Worm (Caenorhabditis elegans) whole organism, young adult: ENCODE measurements around the gene C03B1.10.

ENCODE experiments used
- B0019.2 ChIP-seq: fragments of 200-800 bp; sonication (Bioruptor generic); conservative IDR thresholded peaks from 2 replicates; pipeline ENCODE4 v1.3.6; 2022; ENCODE audit warnings: missing genetic modification reagents, missing genetic modification characterization, missing compliant biosample characterization
- B0035.1 ChIP-seq: sonication (generic microtip); optimal IDR thresholded peaks from 2 replicates; lab custom pipeline; 2016; ENCODE audit warnings: missing genetic modification characterization, mild to moderate bottlenecking, missing compliant biosample characterization, missing genotype, missing genetic modification reagents
- C06A6.2 ChIP-seq: fragments of 200-800 bp; sonication (Bioruptor generic); conservative IDR thresholded peaks from 2 replicates; pipeline ENCODE4 v1.3.6; 2022; ENCODE audit warnings: missing genetic modification characterization, missing compliant biosample characterization
- F10E7.11 ChIP-seq: sonication (generic microtip); optimal IDR thresholded peaks from 2 replicates; lab custom pipeline; 2017; ENCODE audit warnings: mild to moderate bottlenecking, missing genetic modification characterization, moderate library complexity, missing compliant biosample characterization
- F33H1.4 ChIP-seq: fragments of 200-800 bp; sonication (Bioruptor generic); IDR thresholded peaks from 2 replicates; pipeline ENCODE4 v1.3.6; 2022; ENCODE audit warnings: missing genetic modification reagents, missing genetic modification characterization, missing compliant biosample characterization
- K11D2.4 ChIP-seq: fragments of 200-800 bp; sonication (Bioruptor generic); IDR thresholded peaks from 2 replicates; pipeline ENCODE4 v1.3.6; 2022; ENCODE audit warnings: missing genetic modification reagents, missing genetic modification characterization, missing compliant biosample characterization
- T07F8.4 ChIP-seq: sonication (generic microtip); optimal IDR thresholded peaks from 2 replicates; lab custom pipeline; 2016; ENCODE audit warnings: mild to moderate bottlenecking, missing genetic modification characterization, moderate library complexity, missing compliant biosample characterization
- Y67H2A.10 ChIP-seq: fragments of 200-800 bp; sonication (Bioruptor generic); conservative IDR thresholded peaks from 2 replicates; pipeline ENCODE4 v1.3.6; 2022; ENCODE audit warnings: missing genetic modification reagents, missing genetic modification characterization, missing compliant biosample characterization
- akir-1 ChIP-seq: fragments of 200-800 bp; sonication (Bioruptor generic); optimal IDR thresholded peaks from 2 replicates; lab custom pipeline; 2018; ENCODE audit warnings: mild to moderate bottlenecking, missing genetic modification characterization, moderate library complexity, missing compliant biosample characterization
- atf-7 ChIP-seq: sonication (generic microtip); optimal IDR thresholded peaks from 2 replicates; lab custom pipeline; 2017; ENCODE audit warnings: mild to moderate bottlenecking, missing genetic modification characterization, missing compliant biosample characterization
- attf-5 ChIP-seq: fragments of 200-800 bp; sonication (Bioruptor generic); optimal IDR thresholded peaks from 2 replicates; lab custom pipeline; 2018; ENCODE audit warnings: mild to moderate bottlenecking, missing genetic modification characterization, missing compliant biosample characterization
- attf-6 ChIP-seq: fragments of 200-800 bp; sonication (Bioruptor generic); IDR thresholded peaks from 2 replicates; pipeline ENCODE4 v1.3.6; 2022; ENCODE audit warnings: missing genetic modification reagents, missing genetic modification characterization, missing compliant biosample characterization
- bed-1 ChIP-seq: fragments of 200-800 bp; sonication (Bioruptor generic); IDR thresholded peaks from 2 replicates; pipeline ENCODE4 v1.3.6; 2022; ENCODE audit warnings: missing genetic modification reagents, missing genetic modification characterization, missing compliant biosample characterization
- ceh-100 ChIP-seq: fragments of 200-800 bp; sonication (Bioruptor generic); IDR thresholded peaks from 2 replicates; pipeline ENCODE4 v1.3.6; 2022; ENCODE audit warnings: missing genetic modification reagents, missing genetic modification characterization, missing compliant biosample characterization
- ceh-58 ChIP-seq: fragments of 200-800 bp; sonication (Bioruptor generic); IDR thresholded peaks from 2 replicates; pipeline ENCODE4 v1.3.6; 2022; ENCODE audit warnings: missing genetic modification characterization, missing compliant biosample characterization
- chd-7 ChIP-seq: sonication (generic microtip); optimal IDR thresholded peaks from 2 replicates; lab custom pipeline; 2016; ENCODE audit warnings: mild to moderate bottlenecking, missing genetic modification characterization, moderate library complexity, missing compliant biosample characterization
- die-1 ChIP-seq: sonication (generic microtip); optimal IDR thresholded peaks from 2 replicates; lab custom pipeline; 2016; ENCODE audit warnings: missing genotype, mild to moderate bottlenecking, missing genetic modification characterization, missing compliant biosample characterization
- ekl-4 ChIP-seq: fragments of 200-800 bp; sonication (Bioruptor generic); IDR thresholded peaks from 2 replicates; pipeline ENCODE4 v1.3.6; 2022; ENCODE audit warnings: missing genetic modification reagents, missing genetic modification characterization, missing compliant biosample characterization
- fkh-3 ChIP-seq: sonication (generic microtip); optimal IDR thresholded peaks from 2 replicates; lab custom pipeline; 2016; ENCODE audit warnings: mild to moderate bottlenecking, missing genetic modification characterization, missing compliant biosample characterization
- him-1 ChIP-seq: sonication (generic microtip); optimal IDR thresholded peaks from 2 replicates; lab custom pipeline; 2016; ENCODE audit warnings: missing genotype, missing genetic modification reagents, missing genetic modification characterization, missing compliant biosample characterization
- hlh-12 ChIP-seq: sonication (generic microtip); optimal IDR thresholded peaks from 2 replicates; lab custom pipeline; 2016; ENCODE audit warnings: missing genetic modification characterization, missing compliant biosample characterization
- hmg-20 ChIP-seq: fragments of 200-800 bp; sonication (Bioruptor generic); IDR thresholded peaks from 2 replicates; pipeline ENCODE4 v1.3.6; 2022; ENCODE audit warnings: missing genetic modification reagents, missing genetic modification characterization, missing compliant biosample characterization
- hrde-1 ChIP-seq: sonication (generic microtip); optimal IDR thresholded peaks from 2 replicates; lab custom pipeline; 2016; ENCODE audit warnings: missing genetic modification characterization, mild to moderate bottlenecking, missing compliant biosample characterization, moderate library complexity, missing genotype, missing genetic modification reagents, borderline replicate concordance
- lag-1 ChIP-seq: fragments of 200-800 bp; sonication (Bioruptor generic); IDR thresholded peaks from 2 replicates; pipeline ENCODE4 v1.3.6; 2022; ENCODE audit warnings: missing genetic modification reagents, missing genetic modification characterization, missing compliant biosample characterization
- let-526 ChIP-seq: fragments of 200-800 bp; sonication (Bioruptor generic); IDR thresholded peaks from 2 replicates; pipeline ENCODE4 v1.3.6; 2022; ENCODE audit warnings: missing genetic modification reagents, missing genetic modification characterization, missing compliant biosample characterization
- let-607 ChIP-seq, 2 experiments: fragments of 200-800 bp in 1 of 2; sonication (Bioruptor generic) in 1 of 2; sonication (generic microtip) in 1 of 2; optimal IDR thresholded peaks; 2 replicates each; lab custom pipeline; 2016 to 2018; ENCODE audit warnings: mild to moderate bottlenecking in 2 of 2, missing compliant biosample characterization in 2 of 2, missing genetic modification characterization in 2 of 2, moderate library complexity in 2 of 2, missing genotype in 1 of 2
- lsl-1 ChIP-seq: fragments of 200-800 bp; sonication (Bioruptor generic); optimal IDR thresholded peaks from 2 replicates; lab custom pipeline; 2018; ENCODE audit warnings: mild to moderate bottlenecking, missing genetic modification characterization, moderate library complexity, missing compliant biosample characterization
- lsy-27 ChIP-seq: sonication (generic microtip); optimal IDR thresholded peaks from 2 replicates; lab custom pipeline; 2017; ENCODE audit warnings: missing genetic modification characterization, mild to moderate bottlenecking, missing compliant biosample characterization, antibody characterized with exemption, missing genotype, borderline replicate concordance; ENCODE audit not compliant: insufficient read depth
- mes-4 ChIP-seq: sonication (generic microtip); optimal IDR thresholded peaks from 2 replicates; lab custom pipeline; 2016; ENCODE audit warnings: missing genotype, missing genetic modification characterization, missing compliant biosample characterization
- mxl-1 ChIP-seq: sonication (generic microtip); optimal IDR thresholded peaks from 2 replicates; lab custom pipeline; 2016; ENCODE audit warnings: missing genetic modification characterization, missing compliant biosample characterization
- nfya-2 ChIP-seq: fragments of 200-800 bp; sonication (Bioruptor generic); IDR thresholded peaks from 2 replicates; pipeline ENCODE4 v1.3.6; 2022; ENCODE audit warnings: missing genetic modification reagents, missing genetic modification characterization, missing compliant biosample characterization
- nfyb-1 ChIP-seq: fragments of 200-800 bp; sonication (Bioruptor generic); IDR thresholded peaks from 2 replicates; pipeline ENCODE4 v1.3.6; 2022; ENCODE audit warnings: missing genetic modification reagents, missing genetic modification characterization, missing compliant biosample characterization
- nhr-120 ChIP-seq: fragments of 200-800 bp; sonication (Bioruptor generic); IDR thresholded peaks from 2 replicates; pipeline ENCODE4 v1.3.6; 2022; ENCODE audit warnings: missing genetic modification characterization, missing compliant biosample characterization
- nhr-90 ChIP-seq: sonication (generic microtip); optimal IDR thresholded peaks from 2 replicates; lab custom pipeline; 2016; ENCODE audit warnings: missing genotype, mild to moderate bottlenecking, missing genetic modification characterization, missing compliant biosample characterization
- rcor-1 ChIP-seq: fragments of 200-800 bp; sonication (Bioruptor generic); IDR thresholded peaks from 2 replicates; pipeline ENCODE4 v1.3.6; 2022; ENCODE audit warnings: missing genetic modification reagents, missing genetic modification characterization, missing compliant biosample characterization
- rpc-1 ChIP-seq, 2 experiments: fragments of 150-350 bp in 1 of 2; sonication (generic microtip) in 1 of 2; optimal IDR thresholded peaks; 2 replicates each; lab custom pipeline; 2014 to 2018; ENCODE audit warnings: missing biosample characterization in 1 of 2, missing genetic modification characterization in 1 of 2, missing genetic modification reagents in 1 of 2, missing genotype in 1 of 2
- snpc-4 ChIP-seq, 5 experiments: fragments of 150-350 bp in 1 of 5; sonication (generic microtip) in 4 of 5; optimal IDR thresholded peaks; 2 replicates each; lab custom pipeline; 2014 to 2018; ENCODE audit warnings: missing genetic modification characterization in 5 of 5, missing biosample characterization in 3 of 5, antibody characterized with exemption in 2 of 5, mild to moderate bottlenecking in 2 of 5, missing compliant biosample characterization in 2 of 5, missing genotype in 2 of 5, moderate library complexity in 2 of 5, missing genetic modification reagents in 1 of 5
- sptf-2 ChIP-seq: fragments of 200-800 bp; sonication (Bioruptor generic); optimal IDR thresholded peaks from 2 replicates; lab custom pipeline; 2018; ENCODE audit warnings: mild to moderate bottlenecking, missing genetic modification characterization, missing compliant biosample characterization
- tlf-1 ChIP-seq: fragments of 200-800 bp; sonication (Bioruptor generic); optimal IDR thresholded peaks from 2 replicates; lab custom pipeline; 2018; ENCODE audit warnings: mild to moderate bottlenecking, missing genetic modification characterization, missing compliant biosample characterization
- zim-3 ChIP-seq: sonication (generic microtip); optimal IDR thresholded peaks from 2 replicates; lab custom pipeline; 2017; ENCODE audit warnings: mild to moderate bottlenecking, missing genetic modification characterization, moderate library complexity, missing compliant biosample characterization
- ztf-26 ChIP-seq: sonication (generic microtip); optimal IDR thresholded peaks from 2 replicates; lab custom pipeline; 2017; ENCODE audit warnings: missing genetic modification characterization, missing compliant biosample characterization
- ztf-28 ChIP-seq: fragments of 200-800 bp; sonication (Bioruptor generic); IDR thresholded peaks from 2 replicates; pipeline ENCODE4 v1.3.6; 2022; ENCODE audit warnings: missing genetic modification reagents, missing genetic modification characterization, missing compliant biosample characterization
- ztf-3 ChIP-seq: fragments of 200-800 bp; sonication (Bioruptor generic); optimal IDR thresholded peaks from 2 replicates; lab custom pipeline; 2018; ENCODE audit warnings: mild to moderate bottlenecking, missing genetic modification characterization, missing compliant biosample characterization
- ztf-6 ChIP-seq: fragments of 200-800 bp; sonication (Bioruptor generic); IDR thresholded peaks from 2 replicates; pipeline ENCODE4 v1.3.6; 2022; ENCODE audit warnings: missing genetic modification reagents, missing genetic modification characterization, missing compliant biosample characterization

Gene C03B1.10

ce11 chrX:6371192-6372116, 13.8 kb upstream of the C03B1.10 start (continued):
- TF ChIP-seq attf-6 (GFP tag; lab: Robert Waterston, UW) (no peak), lsl-1 (GFP tag; lab: Kevin White, UChicago) (no peak), nhr-120 (GFP tag; lab: Robert Waterston, UW) (0 out of 2 replicates have a peak, but pooled peaks have one; percentile 65), F10E7.11 (tag; lab: Kevin White, UChicago) (peak; percentile 26), T07F8.4 (tag; lab: Kevin White, UChicago) (peak; percentile 61), ztf-26 (peak; percentile 57), snpc-4 (GFP tag; optimal IDR thresholded peaks at IDR 0.05; lab: Kevin White, UChicago) (peak; percentile 48), snpc-4 (tag; optimal IDR thresholded peaks at IDR 0.05; lab: Kevin White, UChicago) (peak in 3 of 4 experiments; percentile 7 to 71 (median 49)), mxl-1 (peak; percentile 56), hlh-12 (tag; lab: Kevin White, UChicago) (peak; percentile 41), F33H1.4 (GFP tag; lab: Robert Waterston, UW) (no peak), zim-3 (peak; percentile 69), let-526 (peak; percentile 53; the same call in 1 of the 2 replicates), akir-1 (GFP tag; lab: Kevin White, UChicago) (peak; percentile 9), ztf-3 (GFP tag; lab: Kevin White, UChicago) (peak; percentile 32), rcor-1 (GFP tag; lab: Robert Waterston, UW) (peak; percentile 53), lsy-27 (peak; percentile 13), tlf-1 (no peak), atf-7 (peak; percentile 10), fkh-3 (tag; lab: Kevin White, UChicago) (peak; percentile 36), hrde-1 (tag; lab: Kevin White, UChicago) (no peak), attf-5 (peak; percentile 42), B0019.2 (no peak), nhr-90 (tag; lab: Kevin White, UChicago) (peak; percentile 81), sptf-2 (peak; percentile 41), die-1 (peak; percentile 80), him-1 (tag; lab: Kevin White, UChicago) (peak; percentile 93), mes-4 (tag; lab: Kevin White, UChicago) (peak; percentile 59), ceh-100 (GFP tag; lab: Robert Waterston, UW) (peak; percentile 21; the same call in 1 of the 2 replicates), C06A6.2 (GFP tag; lab: Robert Waterston, UW) (no peak), nfyb-1 (peak; percentile 88), ekl-4 (GFP tag; lab: Robert Waterston, UW) (0 out of 2 replicates have a peak, but pooled peaks have one; percentile 27), ztf-28 (no peak), K11D2.4 (0 out of 2 replicates have a peak, but pooled peaks have one; percentile 26), nfya-2 (GFP tag; lab: Robert Waterston, UW) (no peak), ceh-58 (GFP tag; lab: Robert Waterston, UW) (0 out of 2 replicates have a peak, but pooled peaks have one; percentile 84), hmg-20 (GFP tag; lab: Robert Waterston, UW) (no peak), ztf-6 (GFP tag; lab: Robert Waterston, UW) (no peak), B0035.1 (tag; lab: Kevin White, UChicago) (peak; percentile 62), lag-1 (GFP tag; lab: Robert Waterston, UW) (no peak), Y67H2A.10 (GFP tag; lab: Robert Waterston, UW) (no peak), chd-7 (tag; lab: Kevin White, UChicago) (no peak), let-607 (tag; optimal IDR thresholded peaks at IDR 0.05; lab: Kevin White, UChicago) (peak; percentile 39 to 67), rpc-1 (optimal IDR thresholded peaks at IDR 0.05; lab: Kevin White, UChicago) (peak; percentile 89), rpc-1 (tag; optimal IDR thresholded peaks at IDR 0.05; lab: Kevin White, UChicago) (peak; percentile 95), bed-1 (GFP tag; lab: Robert Waterston, UW) (no peak)
